Worm (Caenorhabditis elegans): ENCODE data around the gene try-8.
"Not testable (repeated sequence)": the region's sequence is repeated elsewhere in the genome, so short reads cannot be mapped to it uniquely, and the experiment has no call there.

The try-8 gene

DNA sequence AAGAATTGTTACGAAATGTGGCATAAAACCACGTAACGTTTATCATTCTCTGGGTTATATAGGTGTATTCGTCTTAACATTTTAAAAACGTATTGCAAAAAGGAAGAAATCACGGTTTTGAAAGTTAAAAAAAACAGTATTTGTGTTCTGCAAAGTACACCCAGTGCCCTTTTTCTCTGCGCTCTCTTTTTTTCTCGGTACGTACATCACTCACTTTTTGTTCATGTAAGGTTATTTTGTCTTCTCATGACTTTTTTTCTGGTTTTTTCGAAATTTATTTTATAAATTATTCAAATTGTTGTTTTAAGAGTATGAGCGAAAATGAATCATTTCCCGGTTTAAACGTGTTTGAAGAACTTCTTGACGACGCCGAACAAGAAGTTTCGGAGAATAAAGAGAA is 7.2 kb downstream of the try-8 start, which contains the start of gene F25E5.5:
Gene F25E5.5 (plus strand): TSS at position 301 of the 400 bp plus-strand sequence.
- TF ChIP-seq jun-1 (tag; optimal IDR thresholded peaks at IDR 0.05) (no peak), hlh-30 (tag; optimal IDR thresholded peaks at IDR 0.05; ENCODE audit: insufficient read depth) (peak; percentile 14), nhr-28 (tag; optimal IDR thresholded peaks at IDR 0.05) (peak; percentile 44)

DNA sequence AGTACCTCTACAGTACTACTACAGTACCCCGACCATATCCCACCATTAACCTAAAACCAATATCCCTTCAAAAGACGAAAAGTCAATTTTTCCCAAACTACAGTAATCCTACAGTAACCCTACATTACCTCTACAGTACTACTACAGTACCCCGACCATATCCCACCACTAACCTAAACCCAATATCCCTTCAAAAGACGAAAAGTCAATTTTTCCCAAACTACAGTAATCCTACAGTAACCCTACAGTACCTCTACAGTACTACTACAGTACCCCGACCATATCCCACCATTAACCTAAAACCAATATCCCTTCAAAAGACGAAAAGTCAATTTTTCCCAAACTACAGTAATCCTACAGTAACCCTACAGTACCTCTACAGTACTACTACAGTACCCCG is 9.8 kb downstream of the try-8 start, which contains the start of gene nhr-141:
Gene nhr-141 (plus strand): TSS at position 331 of the 400 bp plus-strand sequence.
- TF ChIP-seq ZK337.2 (GFP tag; IDR thresholded peaks at IDR 0.05); dmd-8 (GFP tag; IDR thresholded peaks at IDR 0.05); hlh-30 (tag; optimal IDR thresholded peaks at IDR 0.05; ENCODE audit: insufficient read depth): not testable (repeated sequence)

- TF ChIP-seq zip-11 (GFP tag; IDR thresholded peaks at IDR 0.05) (peak; percentile 62; the same call in 1 of the 2 replicates), madf-5 (GFP tag; IDR thresholded peaks at IDR 0.05) (0 out of 4 replicates have a peak, but pooled peaks of 1 of the 2 experiments have one; percentile 17), tag-97 (GFP tag; IDR thresholded peaks at IDR 0.05) (0 out of 2 replicates have a peak, but pooled peaks have one; percentile 36), vab-7 (GFP tag; IDR thresholded peaks at IDR 0.05) (0 out of 2 replicates have a peak, but pooled peaks have one; percentile 25), arid-1 (GFP tag; conservative IDR thresholded peaks at IDR 0.05) (0 out of 2 replicates have a peak, but pooled peaks have one; percentile 41)
Measured at ce11 chrV:7443480-7443879, 10.7 kb downstream of the try-8 start.

- TF ChIP-seq dmd-8 (GFP tag; IDR thresholded peaks at IDR 0.05) (no peak), duxl-1 (tag; optimal IDR thresholded peaks at IDR 0.05; ENCODE audit: poor library complexity) (no peak), mep-1 (tag; optimal IDR thresholded peaks at IDR 0.05) (no peak), lin-38 (GFP tag; IDR thresholded peaks at IDR 0.05) (no peak), Y5F2A.4 (GFP tag; optimal IDR thresholded peaks at IDR 0.05) (no peak), skn-1 (tag; optimal IDR thresholded peaks at IDR 0.05) (no peak), lsy-2 (tag; optimal IDR thresholded peaks at IDR 0.05) (no peak), nhr-237 (tag; optimal IDR thresholded peaks at IDR 0.05) (no peak), tra-1 (GFP tag; IDR thresholded peaks at IDR 0.05) (no peak), nhr-25 (tag; optimal IDR thresholded peaks at IDR 0.05; ENCODE audit: borderline replicate concordance, insufficient read depth) (no peak), zip-11 (GFP tag; IDR thresholded peaks at IDR 0.05) (no peak), daf-12 (tag; optimal IDR thresholded peaks at IDR 0.05) (no peak), zag-1 (tag; optimal IDR thresholded peaks at IDR 0.05) (no peak), D1046.2 (GFP tag; IDR thresholded peaks at IDR 0.05) (no peak), nhr-111 (GFP tag; optimal IDR thresholded peaks at IDR 0.05) (no peak)
Measured at ce11 chrV:7439807-7440206, 14.3 kb downstream of the try-8 start, which contains the start of gene try-13. try-13 (plus strand) TSS chrV:7440107.

DNA sequence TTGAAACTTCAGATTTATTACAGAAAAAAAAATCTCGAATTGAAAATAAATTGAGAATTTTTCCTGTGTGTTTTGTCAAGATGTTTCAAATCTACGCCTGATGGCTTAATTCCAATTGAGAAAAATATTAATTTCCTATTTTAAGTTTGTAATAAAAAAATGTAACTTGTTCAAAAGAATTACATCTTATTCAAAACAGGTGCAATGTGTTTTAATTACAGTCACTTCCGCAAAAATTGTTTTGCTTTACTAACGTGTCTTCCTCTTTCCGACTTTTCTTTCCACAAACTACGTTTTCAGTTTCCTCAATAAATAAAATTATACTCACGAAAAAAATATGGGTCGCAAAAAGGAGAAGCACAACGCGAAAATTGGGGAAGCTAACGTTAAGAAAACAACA is 16.2 kb downstream of the try-8 start, which contains the start of gene F25E5.16:
Gene F25E5.16 (plus strand): TSS at position 301 of the 400 bp plus-strand sequence.
- TF ChIP-seq mes-2 (tag; optimal IDR thresholded peaks at IDR 0.05; ENCODE audit: poor library complexity, severe bottlenecking), result no peak
- no peak for TF ChIP-seq lin-29 (GFP tag; IDR thresholded peaks at IDR 0.05)
- no peak for TF ChIP-seq ceh-28 (tag; optimal IDR thresholded peaks at IDR 0.05)
- TF ChIP-seq rbr-2 (tag; optimal IDR thresholded peaks at IDR 0.05), result no peak
- no peak for TF ChIP-seq aha-1 (tag)
- no peak for TF ChIP-seq tra-1 (GFP tag; IDR thresholded peaks at IDR 0.05)

- TF ChIP-seq nhr-25 (tag; optimal IDR thresholded peaks at IDR 0.05; ENCODE audit: borderline replicate concordance, insufficient read depth) (no peak), T20F7.1 (GFP tag; optimal IDR thresholded peaks at IDR 0.05) (no peak), ceh-20 (GFP tag; IDR thresholded peaks at IDR 0.05) (no peak), set-16 (GFP tag; IDR thresholded peaks at IDR 0.05) (0 out of 2 replicates have a peak, but pooled peaks have one; percentile 12), tag-97 (GFP tag; IDR thresholded peaks at IDR 0.05) (no peak), lir-3 (tag; optimal IDR thresholded peaks at IDR 0.05) (no peak), pha-4 (GFP tag; IDR thresholded peaks at IDR 0.05) (no peak), pha-4 (tag; optimal IDR thresholded peaks at IDR 0.05) (no peak), arid-1 (GFP tag; conservative IDR thresholded peaks at IDR 0.05) (no peak), dmd-6 (GFP tag; IDR thresholded peaks at IDR 0.05) (no peak), ZK337.2 (GFP tag; IDR thresholded peaks at IDR 0.05) (no peak), snpc-1.2 (GFP tag; IDR thresholded peaks at IDR 0.05) (no peak), ceh-62 (tag; optimal IDR thresholded peaks at IDR 0.05) (no peak), F10B5.3 (tag; optimal IDR thresholded peaks at IDR 0.05) (no peak), nhr-76 (tag; optimal IDR thresholded peaks at IDR 0.05) (no peak), mdl-1 (tag; optimal IDR thresholded peaks at IDR 0.05) (peak in 1 of 2 experiments; percentile 22), Y48G9A.11 (GFP tag; IDR thresholded peaks at IDR 0.05) (no peak), lsy-2 (tag; optimal IDR thresholded peaks at IDR 0.05) (peak in 1 of 2 experiments; percentile 16), nhr-111 (GFP tag; optimal IDR thresholded peaks at IDR 0.05) (no peak)
Measured at ce11 chrV:7437538-7437937, 16.6 kb downstream of the try-8 start, which contains the start of gene F25E5.9. F25E5.9 (minus strand) TSS chrV:7437919.

Measured in whole organism, L4 larva.